Worm (Caenorhabditis elegans): ENCODE measurements around the gene R07A4.4.
A peak's percentile ranks its signal among the peaks of the same experiment; 100 is the strongest.

Gene R07A4.4

ce11 chrX:10772763-10773162, 15.3 kb upstream of the R07A4.4 start:
- TF ChIP-seq nhr-77 (tag; optimal IDR thresholded peaks at IDR 0.05) (peak; percentile 10), ces-1 (GFP tag; optimal IDR thresholded peaks at IDR 0.05) (no peak), ceh-62 (tag; optimal IDR thresholded peaks at IDR 0.05) (no peak), daf-16 (GFP tag; optimal IDR thresholded peaks at IDR 0.05) (no peak), daf-16 (tag; optimal IDR thresholded peaks at IDR 0.05) (peak; percentile 15), mxl-2 (GFP tag; conservative IDR thresholded peaks at IDR 0.05) (peak; percentile 70; the same call in 1 of the 2 replicates), php-3 (GFP tag; IDR thresholded peaks at IDR 0.05) (peak; percentile 70; the same call in 1 of the 2 replicates), ZK546.5 (tag; optimal IDR thresholded peaks at IDR 0.05) (no peak), lin-13 (GFP tag; optimal IDR thresholded peaks at IDR 0.05) (no peak), lsy-2 (tag; optimal IDR thresholded peaks at IDR 0.05) (peak in 1 of 2 experiments; percentile 46), lir-3 (tag; optimal IDR thresholded peaks at IDR 0.05) (no peak), zip-2 (tag; optimal IDR thresholded peaks at IDR 0.05) (no peak), T20F7.1 (GFP tag; optimal IDR thresholded peaks at IDR 0.05) (no peak), mdl-1 (tag; optimal IDR thresholded peaks at IDR 0.05) (peak in 1 of 2 experiments; percentile 44), hlh-11 (tag; optimal IDR thresholded peaks at IDR 0.05) (peak; percentile 50), hlh-30 (tag; optimal IDR thresholded peaks at IDR 0.05; ENCODE audit: insufficient read depth) (peak; percentile 92), nhr-25 (tag; optimal IDR thresholded peaks at IDR 0.05; ENCODE audit: borderline replicate concordance, insufficient read depth) (no peak), nhr-102 (tag; optimal IDR thresholded peaks at IDR 0.05) (no peak), tra-1 (GFP tag; IDR thresholded peaks at IDR 0.05) (0 out of 2 replicates have a peak, but pooled peaks have one; percentile 47), mdt-29 (GFP tag; IDR thresholded peaks at IDR 0.05) (no peak), dmd-6 (GFP tag; IDR thresholded peaks at IDR 0.05) (peak; percentile 73), nhr-28 (tag; optimal IDR thresholded peaks at IDR 0.05) (peak; percentile 48), aly-2 (tag; optimal IDR thresholded peaks at IDR 0.05) (no peak), mep-1 (tag; optimal IDR thresholded peaks at IDR 0.05) (peak; percentile 51), dve-1 (tag; optimal IDR thresholded peaks at IDR 0.05; ENCODE audit: insufficient read depth) (peak; percentile 80)

- TF ChIP-seq ceh-32 (tag; optimal IDR thresholded peaks at IDR 0.05; ENCODE audit: poor library complexity) (no peak), gei-8 (GFP tag; optimal IDR thresholded peaks at IDR 0.05) (peak; percentile 48), mes-2 (tag; optimal IDR thresholded peaks at IDR 0.05; ENCODE audit: poor library complexity, severe bottlenecking) (peak; percentile 59), ceh-28 (tag; optimal IDR thresholded peaks at IDR 0.05) (peak; percentile 57), arid-1 (GFP tag; conservative IDR thresholded peaks at IDR 0.05) (no peak), lin-29 (GFP tag; IDR thresholded peaks at IDR 0.05) (no peak), lsy-2 (tag; optimal IDR thresholded peaks at IDR 0.05) (peak; percentile 68 to 70), nhr-6 (tag; optimal IDR thresholded peaks at IDR 0.05) (peak; percentile 55), nhr-48 (tag; optimal IDR thresholded peaks at IDR 0.05) (peak; percentile 74), pqm-1 (tag; optimal IDR thresholded peaks at IDR 0.05) (peak; percentile 94), F44E2.7 (GFP tag; IDR thresholded peaks at IDR 0.05) (no peak), aha-1 (tag) (no peak), zip-11 (GFP tag; IDR thresholded peaks at IDR 0.05) (no peak), zag-1 (tag; optimal IDR thresholded peaks at IDR 0.05) (no peak), ZK546.5 (tag; optimal IDR thresholded peaks at IDR 0.05) (no peak), hlh-11 (tag; optimal IDR thresholded peaks at IDR 0.05) (peak; percentile 97), nhr-76 (tag; optimal IDR thresholded peaks at IDR 0.05) (peak; percentile 24), nhr-11 (tag; optimal IDR thresholded peaks at IDR 0.05) (peak; percentile 74), unc-62 (GFP tag; optimal IDR thresholded peaks at IDR 0.05 in 1 of 2) (peak in 1 of 2 experiments; percentile 99), unc-62 (tag; optimal IDR thresholded peaks at IDR 0.05) (no peak), tra-1 (GFP tag; IDR thresholded peaks at IDR 0.05) (peak; percentile 78; the same call in 1 of the 2 replicates), ama-1 (optimal IDR thresholded peaks at IDR 0.05) (peak; percentile 12), hmg-1.1 (GFP tag; IDR thresholded peaks at IDR 0.05) (peak; percentile 39; the same call in 1 of the 2 replicates), hif-1 (tag; optimal IDR thresholded peaks at IDR 0.05) (peak in 1 of 2 experiments; percentile 45), lin-15B (tag; optimal IDR thresholded peaks at IDR 0.05) (no peak), dmd-9 (GFP tag; IDR thresholded peaks at IDR 0.05) (no peak), Y105C5A.15 (GFP tag; IDR thresholded peaks at IDR 0.05) (no peak), Y5F2A.4 (GFP tag; optimal IDR thresholded peaks at IDR 0.05) (no peak), php-3 (GFP tag; IDR thresholded peaks at IDR 0.05) (peak; percentile 53), ces-1 (GFP tag; optimal IDR thresholded peaks at IDR 0.05) (no peak), nhr-25 (tag; optimal IDR thresholded peaks at IDR 0.05; ENCODE audit: borderline replicate concordance, insufficient read depth) (peak; percentile 57), dve-1 (tag; optimal IDR thresholded peaks at IDR 0.05; ENCODE audit: insufficient read depth) (peak; percentile 94), Y48G9A.11 (GFP tag; IDR thresholded peaks at IDR 0.05) (no peak)
Observed at ce11 chrX:10772165-10772584, 14.7 kb upstream of the R07A4.4 start.
